Fruit fly (Drosophila melanogaster): ENCODE data around the gene slpr.

slpr gene

dm6 chrX:8177030-8177349 is at the start of gene slpr:
Gene slpr, minus strand, starts transcription at chrX:8177185.
- TF ChIP-seq EcR (GFP tag; optimal IDR thresholded peaks at IDR 0.05) (no peak), gl (tag; optimal IDR thresholded peaks at IDR 0.05) (no peak), CG8159 (tag; optimal IDR thresholded peaks at IDR 0.05) (no peak), Pif1A (GFP tag; optimal IDR thresholded peaks at IDR 0.05) (no peak), CG9948 (tag; optimal IDR thresholded peaks at IDR 0.05) (no peak), CG4496 (GFP tag; IDR thresholded peaks at IDR 0.05) (no peak)

dm6 chrX:8215855-8216586 is 39.0 kb upstream of the slpr start:
- TF ChIP-seq CG4496 (GFP tag; IDR thresholded peaks at IDR 0.05), result 0 out of 3 replicates have a peak, but pooled peaks have one; percentile 46
- peak; percentile 6; the same call in 1 of the 3 replicates for TF ChIP-seq fd96Ca (GFP tag; IDR thresholded peaks at IDR 0.05)
- peak; percentile 1 for TF ChIP-seq CG14655 (GFP tag; optimal IDR thresholded peaks at IDR 0.05)
- no peak for TF ChIP-seq gl (tag; optimal IDR thresholded peaks at IDR 0.05)

dm6 chrX:8215094-8215854 is 38.3 kb upstream of the slpr start:
- TF ChIP-seq D1 (tag; optimal IDR thresholded peaks at IDR 0.05), result peak; percentile 84
- peak; percentile 55 for TF ChIP-seq Pif1B (GFP tag; optimal IDR thresholded peaks at IDR 0.05)
- no peak for TF ChIP-seq Snoo (tag; optimal IDR thresholded peaks at IDR 0.05)
- peak; percentile 86 for TF ChIP-seq CG14655 (GFP tag; optimal IDR thresholded peaks at IDR 0.05)
- no peak for TF ChIP-seq Pif1A (GFP tag; optimal IDR thresholded peaks at IDR 0.05)
- TF ChIP-seq CG15710 (tag; optimal IDR thresholded peaks at IDR 0.05), result peak; percentile 79
- peak; percentile 86 for TF ChIP-seq CG8159 (tag; optimal IDR thresholded peaks at IDR 0.05)
- no peak for TF ChIP-seq fd96Ca (GFP tag; IDR thresholded peaks at IDR 0.05)
- no peak for TF ChIP-seq Ets98B (GFP tag; IDR thresholded peaks at IDR 0.05)
- TF ChIP-seq CG32121 (GFP tag; IDR thresholded peaks at IDR 0.05), result no peak
- TF ChIP-seq rn (GFP tag; IDR thresholded peaks at IDR 0.05), result no peak
- TF ChIP-seq CG4496 (GFP tag; IDR thresholded peaks at IDR 0.05), result no peak
- TF ChIP-seq EcR (GFP tag; optimal IDR thresholded peaks at IDR 0.05), result peak; percentile 58
- peak; percentile 75 for TF ChIP-seq CG17806 (tag; optimal IDR thresholded peaks at IDR 0.05)
- TF ChIP-seq CG13204 (GFP tag; optimal IDR thresholded peaks at IDR 0.05), result no peak
- TF ChIP-seq CG10348 (GFP tag; IDR thresholded peaks at IDR 0.05), result no peak
- TF ChIP-seq CG8301 (tag; optimal IDR thresholded peaks at IDR 0.05), result peak; percentile 59
- no peak for TF ChIP-seq CG12605 (GFP tag; IDR thresholded peaks at IDR 0.05)
- TF ChIP-seq CG9948 (tag; optimal IDR thresholded peaks at IDR 0.05), result peak; percentile 90
- peak; percentile 72 for TF ChIP-seq CG34367 (tag; optimal IDR thresholded peaks at IDR 0.05)
- peak; percentile 2 for TF ChIP-seq gl (tag; optimal IDR thresholded peaks at IDR 0.05)

- peak; percentile 7 for TF ChIP-seq CG13204 (GFP tag; optimal IDR thresholded peaks at IDR 0.05)
- TF ChIP-seq CG15710 (tag; optimal IDR thresholded peaks at IDR 0.05), result no peak
- 0 out of 3 replicates have a peak, but pooled peaks have one; percentile 36 for TF ChIP-seq fd96Ca (GFP tag; IDR thresholded peaks at IDR 0.05)
- TF ChIP-seq CG34367 (tag; optimal IDR thresholded peaks at IDR 0.05), result peak; percentile 38
- TF ChIP-seq rn (GFP tag; IDR thresholded peaks at IDR 0.05), result no peak
- TF ChIP-seq CG4496 (GFP tag; IDR thresholded peaks at IDR 0.05), result peak; percentile 26; the same call in 1 of the 3 replicates
- TF ChIP-seq CG14655 (GFP tag; optimal IDR thresholded peaks at IDR 0.05), result no peak
- no peak; the same call in 1 of the 2 replicates for TF ChIP-seq Ets98B (GFP tag; IDR thresholded peaks at IDR 0.05)
- TF ChIP-seq CG17806 (tag; optimal IDR thresholded peaks at IDR 0.05), result no peak
- peak; percentile 23 for TF ChIP-seq gl (tag; optimal IDR thresholded peaks at IDR 0.05)
- TF ChIP-seq EcR (GFP tag; optimal IDR thresholded peaks at IDR 0.05), result peak; percentile 36
Measured at dm6 chrX:8214017-8214416, 37.0 kb upstream of the slpr start.

dm6 chrX:8211731-8212468 is 34.9 kb upstream of the slpr start:
- no peak for TF ChIP-seq rn (GFP tag; IDR thresholded peaks at IDR 0.05)
- TF ChIP-seq CG9948 (tag; optimal IDR thresholded peaks at IDR 0.05), result peak; percentile 80
- TF ChIP-seq Ets98B (GFP tag; IDR thresholded peaks at IDR 0.05), result peak; percentile 56
- TF ChIP-seq EcR (GFP tag; optimal IDR thresholded peaks at IDR 0.05), result no peak
- TF ChIP-seq CG13204 (GFP tag; optimal IDR thresholded peaks at IDR 0.05), result peak; percentile 55
- no peak for TF ChIP-seq Snoo (tag; optimal IDR thresholded peaks at IDR 0.05)
- TF ChIP-seq CG4496 (GFP tag; IDR thresholded peaks at IDR 0.05), result peak; percentile 67
- peak; percentile 51 for TF ChIP-seq Pif1A (GFP tag; optimal IDR thresholded peaks at IDR 0.05)
- peak; percentile 72 for TF ChIP-seq CG17806 (tag; optimal IDR thresholded peaks at IDR 0.05)
- peak; percentile 49 for TF ChIP-seq Pif1B (GFP tag; optimal IDR thresholded peaks at IDR 0.05)
- TF ChIP-seq CG14655 (GFP tag; optimal IDR thresholded peaks at IDR 0.05), result peak; percentile 81
- peak; percentile 62 for TF ChIP-seq CG34367 (tag; optimal IDR thresholded peaks at IDR 0.05)
- TF ChIP-seq gl (tag; optimal IDR thresholded peaks at IDR 0.05), result peak; percentile 6
- no peak for TF ChIP-seq CG32121 (GFP tag; IDR thresholded peaks at IDR 0.05)
- peak; percentile 5 for TF ChIP-seq D1 (tag; optimal IDR thresholded peaks at IDR 0.05)
- TF ChIP-seq CG8301 (tag; optimal IDR thresholded peaks at IDR 0.05), result peak; percentile 71
- no peak for TF ChIP-seq CG10348 (GFP tag; IDR thresholded peaks at IDR 0.05)
- peak; percentile 80 for TF ChIP-seq CG8159 (tag; optimal IDR thresholded peaks at IDR 0.05)
- no peak for TF ChIP-seq CG12605 (GFP tag; IDR thresholded peaks at IDR 0.05)
- TF ChIP-seq fd96Ca (GFP tag; IDR thresholded peaks at IDR 0.05), result peak; percentile 72; the same call in 2 of the 3 replicates
- TF ChIP-seq CG15710 (tag; optimal IDR thresholded peaks at IDR 0.05), result peak; percentile 77
